Worm (Caenorhabditis elegans) whole organism, midembryonic: ENCODE results near the gene nhr-103.

Experiments used
- T22C8.4 ChIP-seq: fragments of 200-800 bp; sonication (Bioruptor generic); IDR thresholded peaks from 2 replicates; pipeline ENCODE4 v1.3.6; 2022; ENCODE audit warnings: missing genetic modification characterization, missing compliant biosample characterization
- cog-1 ChIP-seq: sonication (generic microtip); optimal IDR thresholded peaks from 2 replicates; lab custom pipeline; 2016; ENCODE audit warnings: missing genetic modification characterization, missing compliant biosample characterization
- flt-1 ChIP-seq: fragments of 200-800 bp; sonication (Bioruptor generic); IDR thresholded peaks from 2 replicates; pipeline ENCODE4 v1.3.6; 2022; ENCODE audit warnings: missing genetic modification characterization, missing compliant biosample characterization
- klf-2 ChIP-seq: fragments of 200-800 bp; sonication (Bioruptor generic); conservative IDR thresholded peaks from 2 replicates; pipeline ENCODE4 v1.3.6; 2022; ENCODE audit warnings: missing genetic modification reagents, missing genetic modification characterization, missing compliant biosample characterization
- med-1 ChIP-seq: sonication (generic microtip); optimal IDR thresholded peaks from 2 replicates; lab custom pipeline; 2017; ENCODE audit warnings: missing genetic modification characterization, mild to moderate bottlenecking, missing compliant biosample characterization, antibody characterized with exemption, missing genetic modification reagents; ENCODE audit not compliant: insufficient read depth
- ref-1 ChIP-seq: fragments of 200-800 bp; sonication (Bioruptor generic); conservative IDR thresholded peaks from 2 replicates; pipeline ENCODE4 v1.3.6; 2022; ENCODE audit warnings: missing genetic modification reagents, missing genetic modification characterization, missing compliant biosample characterization
- tab-1 ChIP-seq: fragments of 200-800 bp; sonication (Bioruptor generic); IDR thresholded peaks from 2 replicates; pipeline ENCODE4 v1.3.6; 2022; ENCODE audit warnings: missing genetic modification characterization, missing compliant biosample characterization
- ztf-23 ChIP-seq: fragments of 200-800 bp; sonication (Bioruptor generic); IDR thresholded peaks from 2 replicates; pipeline ENCODE4 v1.3.6; 2022; ENCODE audit warnings: missing genetic modification reagents, missing genetic modification characterization, missing compliant biosample characterization
- ztf-29 ChIP-seq: fragments of 200-800 bp; sonication (Bioruptor generic); IDR thresholded peaks from 2 replicates; pipeline ENCODE4 v1.3.6; 2022; ENCODE audit warnings: missing genetic modification reagents, missing genetic modification characterization, missing compliant biosample characterization

The nhr-103 gene

ce11 chrV:2192117-2192516 lies 33.1 kb upstream of the nhr-103 start, which contains the start of gene nhr-13:
nhr-13 (plus strand) TSS chrV:2192485.
- no peak for TF ChIP-seq tab-1 (GFP tag; lab: Robert Waterston, UW)
- no peak for TF ChIP-seq T22C8.4
- no peak for TF ChIP-seq ref-1 (GFP tag; lab: Robert Waterston, UW)
- no peak for TF ChIP-seq ztf-29 (GFP tag; lab: Robert Waterston, UW)
- TF ChIP-seq cog-1 (tag; lab: Kevin White, UChicago), result no peak

DNA sequence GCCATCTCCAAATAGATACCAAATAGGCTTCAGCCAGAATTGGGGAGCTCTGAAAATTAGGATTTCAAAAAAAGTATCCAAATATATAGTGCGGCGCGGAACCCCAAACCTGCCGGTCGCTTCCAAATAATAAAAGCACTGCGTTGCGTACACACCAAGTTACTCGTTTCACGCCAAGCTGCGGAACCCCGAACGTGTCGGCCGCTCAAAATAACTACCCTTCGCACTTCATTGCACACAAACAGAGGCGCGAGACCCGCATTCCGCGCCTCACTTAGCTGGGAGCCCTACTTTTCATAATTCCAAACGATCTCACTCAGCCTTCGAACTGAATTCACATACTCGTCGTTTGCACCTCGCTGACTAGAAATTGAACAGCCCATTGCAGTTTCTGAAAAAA lies 25.6 kb upstream of the nhr-103 start:
- TF ChIP-seq cog-1 (tag; lab: Kevin White, UChicago), result no peak
- TF ChIP-seq klf-2 (GFP tag; lab: Robert Waterston, UW), result no peak
- TF ChIP-seq T22C8.4, result no peak
- no peak for TF ChIP-seq ztf-29 (GFP tag; lab: Robert Waterston, UW)
- TF ChIP-seq tab-1 (GFP tag; lab: Robert Waterston, UW), result no peak

DNA sequence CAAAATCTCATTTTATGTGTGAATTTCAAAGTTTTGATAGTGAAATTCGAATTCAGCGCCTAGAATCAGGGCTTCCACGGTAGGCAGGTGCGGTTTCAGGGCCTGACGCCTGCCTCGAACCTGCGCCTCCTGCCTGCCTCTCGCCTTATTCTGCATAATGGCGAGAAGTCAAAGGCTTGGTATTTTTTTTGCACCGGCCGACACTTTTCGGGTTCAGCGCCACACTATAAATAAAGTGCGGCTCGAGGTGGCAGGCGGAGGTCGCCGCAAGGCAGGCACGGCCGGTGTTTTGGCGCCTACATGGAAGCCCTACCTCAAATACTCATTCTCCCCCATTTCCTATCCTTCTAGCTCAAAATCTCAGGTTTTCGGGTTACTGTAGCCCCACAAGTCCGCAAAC lies 24.8 kb upstream of the nhr-103 start:
- no peak for TF ChIP-seq ref-1 (GFP tag; lab: Robert Waterston, UW)
- TF ChIP-seq ztf-23 (GFP tag; lab: Robert Waterston, UW), result no peak
- no peak for TF ChIP-seq klf-2 (GFP tag; lab: Robert Waterston, UW)
- no peak for TF ChIP-seq flt-1 (GFP tag; lab: Robert Waterston, UW)
- TF ChIP-seq ztf-29 (GFP tag; lab: Robert Waterston, UW), result no peak

ce11 chrV:2201240-2201639 lies 24.0 kb upstream of the nhr-103 start, which contains the start of gene cyp-32B1:
cyp-32B1 (minus strand) TSS chrV:2201415.
- no peak for TF ChIP-seq tab-1 (GFP tag; lab: Robert Waterston, UW)
- TF ChIP-seq ztf-23 (GFP tag; lab: Robert Waterston, UW), result no peak
- TF ChIP-seq ztf-29 (GFP tag; lab: Robert Waterston, UW), result no peak
- TF ChIP-seq klf-2 (GFP tag; lab: Robert Waterston, UW), result no peak

DNA sequence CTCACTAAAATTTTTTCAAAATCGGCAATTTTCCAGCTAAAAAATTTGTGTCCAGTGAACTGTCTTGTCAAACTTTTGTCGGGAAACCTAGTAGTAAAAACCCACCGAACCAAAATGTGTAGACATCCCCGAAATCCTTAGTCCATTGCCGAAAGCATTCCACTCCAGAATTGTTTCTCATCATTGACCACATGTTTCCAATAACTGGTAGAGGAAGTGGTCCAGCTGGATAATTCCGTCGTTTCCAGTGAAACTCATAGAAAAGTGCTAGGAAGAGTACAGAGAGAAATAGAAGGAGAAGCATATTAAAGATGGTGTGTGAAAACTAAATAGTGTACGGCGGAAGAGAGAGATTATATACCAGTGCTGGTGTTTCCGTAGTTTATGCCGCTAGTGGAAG lies 21.1 kb upstream of the nhr-103 start, which contains the start of gene cyp-33C12:
cyp-33C12 (minus strand) TSS at position 321 of the 400 bp plus-strand sequence.
- TF ChIP-seq cog-1 (tag; lab: Kevin White, UChicago), result no peak

ce11 chrV:2206181-2206580 lies 19.0 kb upstream of the nhr-103 start, which contains the start of gene srt-40:
srt-40 (minus strand) TSS chrV:2206281.
- TF ChIP-seq tab-1 (GFP tag; lab: Robert Waterston, UW), result no peak
- no peak for TF ChIP-seq flt-1 (GFP tag; lab: Robert Waterston, UW)

ce11 chrV:2206801-2207200 lies 18.4 kb upstream of the nhr-103 start, which contains the start of gene svh-11:
svh-11 (plus strand) TSS chrV:2207101.
- no peak for TF ChIP-seq flt-1 (GFP tag; lab: Robert Waterston, UW)
- TF ChIP-seq ztf-23 (GFP tag; lab: Robert Waterston, UW), result no peak
- TF ChIP-seq cog-1 (tag; lab: Kevin White, UChicago), result no peak
- TF ChIP-seq T22C8.4, result no peak
- no peak for TF ChIP-seq ref-1 (GFP tag; lab: Robert Waterston, UW)
- no peak for TF ChIP-seq ztf-29 (GFP tag; lab: Robert Waterston, UW)
- TF ChIP-seq klf-2 (GFP tag; lab: Robert Waterston, UW), result no peak
- TF ChIP-seq tab-1 (GFP tag; lab: Robert Waterston, UW), result no peak
- TF ChIP-seq med-1 (GFP tag; lab: Kevin White, UChicago), result no peak

DNA sequence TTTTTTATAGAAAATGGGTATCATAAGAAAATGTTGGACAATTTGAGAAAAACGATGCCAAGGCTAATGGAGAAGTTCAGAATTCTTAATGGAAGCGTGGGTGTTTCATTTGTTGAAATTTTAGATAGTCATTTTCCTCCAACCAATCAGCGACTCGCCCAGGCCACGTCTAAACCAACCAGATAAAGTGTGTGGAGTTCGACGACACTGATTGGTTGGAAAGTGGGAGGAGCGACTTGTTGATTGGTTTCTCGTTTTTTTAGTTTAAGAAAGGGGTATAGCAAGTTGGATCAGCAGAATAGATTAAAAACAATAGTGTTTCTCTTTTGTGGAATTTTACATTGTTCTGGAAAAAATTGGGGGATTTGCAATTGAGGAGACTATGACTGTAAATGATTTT lies 17.7 kb upstream of the nhr-103 start:
- TF ChIP-seq tab-1 (GFP tag; lab: Robert Waterston, UW) (no peak), klf-2 (GFP tag; lab: Robert Waterston, UW) (no peak), T22C8.4 (no peak), med-1 (GFP tag; lab: Kevin White, UChicago) (no peak), cog-1 (tag; lab: Kevin White, UChicago) (no peak), flt-1 (GFP tag; lab: Robert Waterston, UW) (no peak), ztf-29 (GFP tag; lab: Robert Waterston, UW) (no peak), ztf-23 (GFP tag; lab: Robert Waterston, UW) (no peak), ref-1 (GFP tag; lab: Robert Waterston, UW) (no peak)

DNA sequence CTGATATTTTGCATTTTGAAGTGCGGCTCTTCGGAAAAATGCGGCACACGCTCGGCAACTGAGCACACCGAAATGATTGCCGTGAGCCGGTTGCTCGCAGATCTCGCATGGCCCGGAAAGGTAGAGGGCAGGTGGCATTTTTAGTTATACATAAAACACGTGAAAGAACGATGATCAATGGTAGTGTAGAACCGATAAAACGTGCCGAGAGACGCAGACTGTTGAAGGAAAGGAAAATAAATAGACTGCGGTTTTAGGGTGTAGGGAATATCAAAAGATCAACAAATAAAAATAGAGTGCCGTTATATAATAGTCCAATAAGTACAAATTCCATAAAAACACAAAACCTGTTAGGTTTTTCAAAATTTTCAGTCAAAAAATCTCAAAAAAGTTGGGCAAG lies 13.3 kb upstream of the nhr-103 start, which contains the start of gene nhr-133:
nhr-133 (minus strand) TSS at position 183 of the 400 bp plus-strand sequence.
- no peak for TF ChIP-seq flt-1 (GFP tag; lab: Robert Waterston, UW)
- no peak for TF ChIP-seq cog-1 (tag; lab: Kevin White, UChicago)
- TF ChIP-seq med-1 (GFP tag; lab: Kevin White, UChicago), result no peak
- no peak for TF ChIP-seq klf-2 (GFP tag; lab: Robert Waterston, UW)
- TF ChIP-seq T22C8.4, result no peak
- no peak for TF ChIP-seq ztf-29 (GFP tag; lab: Robert Waterston, UW)
- TF ChIP-seq ztf-23 (GFP tag; lab: Robert Waterston, UW), result no peak
- no peak for TF ChIP-seq ref-1 (GFP tag; lab: Robert Waterston, UW)
- TF ChIP-seq tab-1 (GFP tag; lab: Robert Waterston, UW), result no peak

DNA sequence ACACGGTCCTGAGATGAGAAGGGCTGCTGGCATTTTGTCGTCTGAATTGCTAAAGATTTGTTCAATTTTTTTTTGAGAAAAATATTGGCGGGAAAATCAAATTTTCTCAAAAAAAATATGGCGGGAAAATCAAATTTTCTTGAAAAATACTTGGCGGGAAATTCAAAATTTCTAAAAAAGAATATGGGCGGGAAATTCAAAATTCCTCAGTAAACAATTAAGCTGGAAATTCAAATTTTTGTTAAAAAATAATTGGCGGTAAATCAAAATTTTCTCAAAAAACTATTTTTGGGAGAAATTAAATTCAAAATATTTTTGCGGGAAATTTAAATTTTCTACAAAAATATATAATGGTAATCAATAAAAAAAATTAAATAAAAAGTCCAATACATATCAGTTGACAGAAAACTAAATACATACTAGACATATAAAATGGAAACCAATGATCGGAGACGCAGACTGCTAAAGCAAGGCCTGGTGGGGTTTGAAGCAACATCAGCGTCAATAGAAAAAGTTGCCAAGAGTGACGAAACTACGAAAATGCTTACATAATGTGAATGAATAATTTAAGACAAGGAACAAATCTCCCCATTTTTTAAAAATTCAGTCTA lies 10.7 kb upstream of the nhr-103 start, which contains the start of gene nhr-184:
nhr-184 (minus strand) TSS at position 51 of the 611 bp plus-strand sequence.
- TF ChIP-seq tab-1 (GFP tag; lab: Robert Waterston, UW) (no peak), T22C8.4 (no peak), ztf-29 (GFP tag; lab: Robert Waterston, UW) (no peak), flt-1 (GFP tag; lab: Robert Waterston, UW) (no peak), med-1 (GFP tag; lab: Kevin White, UChicago) (no peak), klf-2 (GFP tag; lab: Robert Waterston, UW) (no peak), cog-1 (tag; lab: Kevin White, UChicago) (no peak), ztf-23 (GFP tag; lab: Robert Waterston, UW) (no peak), ref-1 (GFP tag; lab: Robert Waterston, UW) (no peak)
